Worm (Caenorhabditis elegans): Measurements from ENCODE around the gene F35H10.5.

- TF ChIP-seq elt-3 (tag; optimal IDR thresholded peaks at IDR 0.05), result no peak
- TF ChIP-seq lsy-2 (tag; optimal IDR thresholded peaks at IDR 0.05), result no peak
- TF ChIP-seq mbf-1 (tag; optimal IDR thresholded peaks at IDR 0.05), result no peak
- no peak for TF ChIP-seq ztf-11 (tag; optimal IDR thresholded peaks at IDR 0.05)
- no peak for TF ChIP-seq nhr-6 (tag; optimal IDR thresholded peaks at IDR 0.05)
- TF ChIP-seq ama-1 (optimal IDR thresholded peaks at IDR 0.05), result no peak
Measured at ce11 chrIV:8266024-8266949, 34.3 kb upstream of the F35H10.5 start.

Data from whole organism, L2 larva.